Worm (Caenorhabditis elegans): Measurements from ENCODE around the gene C56A3.6.

The C56A3.6 gene

DNA sequence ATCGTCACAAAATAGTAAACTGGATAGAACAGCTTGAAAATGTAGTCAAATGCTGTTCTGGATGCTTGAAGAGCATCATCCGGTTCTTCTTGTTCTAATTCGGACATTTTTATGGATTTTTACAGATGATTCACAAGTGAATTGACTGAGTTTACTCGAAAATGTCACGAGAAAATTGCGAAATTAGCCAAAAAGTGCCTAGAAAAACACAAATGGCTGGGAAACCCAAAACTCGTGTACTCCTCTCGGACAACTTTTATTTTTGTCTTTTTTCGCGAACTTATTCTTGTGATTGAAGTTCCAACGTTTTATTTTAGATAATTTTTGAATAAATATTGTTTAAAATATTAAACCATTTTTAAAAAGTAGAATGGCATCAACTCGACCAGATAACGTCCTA is 4.6 kb downstream of the C56A3.6 start, which contains the start of the genes C56A3.4 and C56A3.5 (continued):
- peak; percentile 67 for TF ChIP-seq fkh-4 (tag; optimal IDR thresholded peaks at IDR 0.05; ENCODE audit: borderline replicate concordance)
- TF ChIP-seq ceh-90 (tag; optimal IDR thresholded peaks at IDR 0.05): peak; percentile 87
- peak; percentile 8 for TF ChIP-seq fos-1 (tag; optimal IDR thresholded peaks at IDR 0.05)
- TF ChIP-seq irx-1 (tag; optimal IDR thresholded peaks at IDR 0.05): peak; percentile 80
- TF ChIP-seq lin-13 (GFP tag; optimal IDR thresholded peaks at IDR 0.05): peak; percentile 15
- no peak for TF ChIP-seq sptf-1 (tag; optimal IDR thresholded peaks at IDR 0.05)
- peak; percentile 19 to 60 (median 39) for TF ChIP-seq ceh-82 (tag; optimal IDR thresholded peaks at IDR 0.05)
- TF ChIP-seq nhr-11 (tag; optimal IDR thresholded peaks at IDR 0.05): no peak
- TF ChIP-seq pqm-1 (tag; optimal IDR thresholded peaks at IDR 0.05): no peak
- peak; percentile 56 for TF ChIP-seq mep-1 (tag; optimal IDR thresholded peaks at IDR 0.05)
- no peak for TF ChIP-seq Y116A8C.19 (tag; optimal IDR thresholded peaks at IDR 0.05; ENCODE audit: borderline replicate concordance)
- no peak for TF ChIP-seq nhr-84 (tag; optimal IDR thresholded peaks at IDR 0.05)
- peak; percentile 55 for TF ChIP-seq dsc-1 (tag; optimal IDR thresholded peaks at IDR 0.05)
- TF ChIP-seq rnt-1 (tag; optimal IDR thresholded peaks at IDR 0.05): peak; percentile 94
- TF ChIP-seq lin-14 (GFP tag; optimal IDR thresholded peaks at IDR 0.05): peak; percentile 70
- TF ChIP-seq blmp-1 (tag; optimal IDR thresholded peaks at IDR 0.05): peak; percentile 20
- TF ChIP-seq hpl-2 (GFP tag; optimal IDR thresholded peaks at IDR 0.05): no peak
- TF ChIP-seq egl-13 (tag; optimal IDR thresholded peaks at IDR 0.05): peak; percentile 59
- no peak for TF ChIP-seq alr-1 (tag; optimal IDR thresholded peaks at IDR 0.05; ENCODE audit: borderline replicate concordance)
- peak; percentile 32 for TF ChIP-seq elt-2 (tag; optimal IDR thresholded peaks at IDR 0.05)
- no peak for TF ChIP-seq grh-1 (GFP tag; IDR thresholded peaks at IDR 0.05)
- TF ChIP-seq ets-5 (GFP tag; IDR thresholded peaks at IDR 0.05): no peak
- TF ChIP-seq C04F5.9 (tag; optimal IDR thresholded peaks at IDR 0.05): peak; percentile 8
- TF ChIP-seq lsy-2 (tag; optimal IDR thresholded peaks at IDR 0.05): peak; percentile 48 to 65
- peak; percentile 50 for TF ChIP-seq swsn-7 (tag; optimal IDR thresholded peaks at IDR 0.05)
- TF ChIP-seq F16B12.6 (tag; optimal IDR thresholded peaks at IDR 0.05): peak; percentile 17
- TF ChIP-seq fkh-10 (GFP tag; optimal IDR thresholded peaks at IDR 0.05): no peak
- TF ChIP-seq efl-3 (GFP tag; optimal IDR thresholded peaks at IDR 0.05): no peak
- TF ChIP-seq egl-27 (tag; optimal IDR thresholded peaks at IDR 0.05): no peak
- TF ChIP-seq lin-35 (GFP tag; optimal IDR thresholded peaks at IDR 0.05): peak; percentile 73
- peak in 1 of 6 experiments; percentile 9 for TF ChIP-seq elt-3 (tag; optimal IDR thresholded peaks at IDR 0.05)
- no peak for TF ChIP-seq hlh-4 (tag; optimal IDR thresholded peaks at IDR 0.05)
- no peak for TF ChIP-seq nhr-77 (tag; optimal IDR thresholded peaks at IDR 0.05)
- TF ChIP-seq nhr-47 (tag; optimal IDR thresholded peaks at IDR 0.05): peak; percentile 73
- TF ChIP-seq efl-1 (optimal IDR thresholded peaks at IDR 0.05): peak; percentile 69 to 75
- peak; percentile 81 to 96 for TF ChIP-seq efl-1 (GFP tag; optimal IDR thresholded peaks at IDR 0.05 in 1 of 2)
- TF ChIP-seq mdl-1 (tag; optimal IDR thresholded peaks at IDR 0.05): peak in 1 of 2 experiments; percentile 50
- TF ChIP-seq dpl-1 (GFP tag; optimal IDR thresholded peaks at IDR 0.05): peak; percentile 61 to 83 (median 77)
- no peak for TF ChIP-seq nhr-28 (tag; optimal IDR thresholded peaks at IDR 0.05)
- TF ChIP-seq unc-62 (GFP tag; optimal IDR thresholded peaks at IDR 0.05): no peak
- TF ChIP-seq ceh-8 (GFP tag; optimal IDR thresholded peaks at IDR 0.05): peak; percentile 20
- TF ChIP-seq ama-1 (optimal IDR thresholded peaks at IDR 0.05): no peak
- TF ChIP-seq unc-98 (GFP tag; IDR thresholded peaks at IDR 0.05): peak; percentile 24; the same call in 1 of the 2 replicates
- no peak for TF ChIP-seq ces-1 (GFP tag; optimal IDR thresholded peaks at IDR 0.05)
- no peak for TF ChIP-seq nhr-76 (tag; optimal IDR thresholded peaks at IDR 0.05)
- TF ChIP-seq nhr-71 (tag; optimal IDR thresholded peaks at IDR 0.05): peak; percentile 74
- peak; percentile 24 for TF ChIP-seq C16A3.4 (tag; optimal IDR thresholded peaks at IDR 0.05)
- TF ChIP-seq vab-15 (tag; optimal IDR thresholded peaks at IDR 0.05): no peak
- TF ChIP-seq ceh-63 (GFP tag; optimal IDR thresholded peaks at IDR 0.05): no peak
- TF ChIP-seq lin-15B (tag; optimal IDR thresholded peaks at IDR 0.05): peak; percentile 48
- TF ChIP-seq ztf-4 (tag; optimal IDR thresholded peaks at IDR 0.05): no peak
- TF ChIP-seq snu-23 (GFP tag; optimal IDR thresholded peaks at IDR 0.05): peak; percentile 62
- peak; percentile 65 for TF ChIP-seq nhr-19 (GFP tag; conservative IDR thresholded peaks at IDR 0.05)
- peak; percentile 62 for TF ChIP-seq tbx-2 (tag; optimal IDR thresholded peaks at IDR 0.05)
